Worm (Caenorhabditis elegans) whole organism, midembryonic: Measurements from ENCODE around the gene par-5.

Source experiments
- flt-1 ChIP-seq: fragments of 200-800 bp; sonication (Bioruptor generic); IDR thresholded peaks from 2 replicates; pipeline ENCODE4 v1.3.6; 2022; ENCODE audit warnings: missing genetic modification characterization, missing compliant biosample characterization
- tab-1 ChIP-seq: fragments of 200-800 bp; sonication (Bioruptor generic); IDR thresholded peaks from 2 replicates; pipeline ENCODE4 v1.3.6; 2022; ENCODE audit warnings: missing genetic modification characterization, missing compliant biosample characterization
- ztf-23 ChIP-seq: fragments of 200-800 bp; sonication (Bioruptor generic); IDR thresholded peaks from 2 replicates; pipeline ENCODE4 v1.3.6; 2022; ENCODE audit warnings: missing genetic modification reagents, missing genetic modification characterization, missing compliant biosample characterization

DNA sequence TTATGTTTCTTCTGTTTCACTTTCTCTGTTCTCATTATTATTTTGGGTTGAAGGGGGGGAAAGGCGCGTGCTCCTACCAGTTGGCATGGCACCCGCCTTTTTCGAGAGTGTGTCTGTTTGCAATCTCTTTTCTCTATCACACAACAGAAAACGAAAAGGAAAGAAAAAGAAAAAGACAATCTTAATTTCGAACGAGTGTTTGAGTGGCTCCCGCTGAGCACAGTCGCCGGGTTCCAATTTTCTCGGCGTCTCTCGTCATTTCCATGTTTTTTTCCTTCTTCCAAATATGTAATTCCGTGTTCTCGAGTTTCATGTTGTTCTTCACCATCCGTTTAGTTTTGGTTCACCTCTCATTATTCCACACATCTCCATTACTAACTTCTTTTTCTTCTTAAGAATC, 20.4 kb upstream of the par-5 start, which contains the start of gene F38H4.3:
- TF ChIP-seq tab-1 (GFP tag; lab: Robert Waterston, UW) (no peak), flt-1 (GFP tag; lab: Robert Waterston, UW) (no peak), ztf-23 (GFP tag; lab: Robert Waterston, UW) (no peak)
